Fruit fly (Drosophila melanogaster) whole organism, embryonic: Measurements from ENCODE around the gene CG16758.

Experiments used
- Adf1 ChIP-seq: fragments of 200-800 bp; sonication (Bioruptor generic); IDR thresholded peaks from 2 replicates; pipeline ENCODE4 v1.3.6; 2022; ENCODE audit warnings: missing biosample characterization, missing genetic modification characterization
- Blimp-1 ChIP-seq: fragments of 200-800 bp; sonication (Bioruptor generic); optimal IDR thresholded peaks from 3 replicates; lab custom pipeline; 2018; ENCODE audit warnings: missing biosample characterization, missing genetic modification characterization, mild to moderate bottlenecking, moderate library complexity, missing genetic modification reagents
- CG10979 ChIP-seq: fragments of 200-800 bp; sonication (Bioruptor generic); optimal IDR thresholded peaks from 2 replicates; lab custom pipeline; 2018; ENCODE audit warnings: missing biosample characterization, mild to moderate bottlenecking, missing genetic modification characterization, moderate library complexity
- CG12071 ChIP-seq: fragments of 200-800 bp; sonication (Bioruptor generic); optimal IDR thresholded peaks from 3 replicates; lab custom pipeline; 2018; ENCODE audit warnings: missing biosample characterization, mild to moderate bottlenecking, missing genetic modification characterization
- CG13424 ChIP-seq: fragments of 200-800 bp; sonication (Bioruptor generic); optimal IDR thresholded peaks from 2 replicates; lab custom pipeline; 2019; ENCODE audit warnings: missing biosample characterization, mild to moderate bottlenecking, missing genetic modification characterization, moderate library complexity
- CG14441 ChIP-seq: fragments of 200-800 bp; sonication (Bioruptor generic); IDR thresholded peaks from 2 replicates; pipeline ENCODE4 v1.3.6; 2022; ENCODE audit warnings: missing biosample characterization, missing genetic modification characterization
- CG15514 ChIP-seq: fragments of 200-800 bp; sonication (Bioruptor generic); optimal IDR thresholded peaks from 3 replicates; lab custom pipeline; 2017; ENCODE audit warnings: missing biosample characterization, missing genetic modification characterization, mild to moderate bottlenecking, moderate library complexity, missing genetic modification reagents
- CG17829 ChIP-seq: fragments of 200-800 bp; optimal IDR thresholded peaks from 2 replicates; lab custom pipeline; 2019; ENCODE audit warnings: missing biosample characterization, mild to moderate bottlenecking, missing genetic modification characterization, moderate library complexity
- CG1832 ChIP-seq: fragments of 200-800 bp; sonication (Bioruptor generic); optimal IDR thresholded peaks from 2 replicates; lab custom pipeline; 2017; ENCODE audit warnings: missing biosample characterization, mild to moderate bottlenecking, missing genetic modification characterization, inconsistent platforms
- CG31224 ChIP-seq: fragments of 200-800 bp; sonication (Bioruptor generic); IDR thresholded peaks from 2 replicates; pipeline ENCODE4 v1.3.6; 2022; ENCODE audit warnings: missing biosample characterization, missing genetic modification characterization
- CG4820 ChIP-seq: fragments of 200-800 bp; sonication (Bioruptor generic); optimal IDR thresholded peaks from 3 replicates; lab custom pipeline; 2016; ENCODE audit warnings: missing biosample characterization, missing genetic modification characterization
- CG4854 ChIP-seq: fragments of 200-800 bp; sonication (Bioruptor generic); optimal IDR thresholded peaks from 2 replicates; lab custom pipeline; 2016; ENCODE audit warnings: missing biosample characterization, missing genetic modification characterization, inconsistent platforms
- CG7271 ChIP-seq: fragments of 200-800 bp; sonication (Bioruptor generic); optimal IDR thresholded peaks from 2 replicates; lab custom pipeline; 2018; ENCODE audit warnings: missing biosample characterization, mild to moderate bottlenecking, missing genetic modification characterization, moderate library complexity
- CG7839 ChIP-seq: fragments of 200-800 bp; sonication (Bioruptor generic); optimal IDR thresholded peaks from 3 replicates; lab custom pipeline; 2018; ENCODE audit warnings: missing biosample characterization, mild to moderate bottlenecking, missing genetic modification characterization, moderate library complexity
- CG8359 ChIP-seq: fragments of 200-800 bp; sonication (Bioruptor generic); optimal IDR thresholded peaks from 2 replicates; lab custom pipeline; 2017; ENCODE audit warnings: missing biosample characterization, mild to moderate bottlenecking, missing genetic modification characterization, borderline replicate concordance
- Lim3 ChIP-seq: fragments of 200-800 bp; sonication (Bioruptor generic); IDR thresholded peaks from 2 replicates; pipeline ENCODE4 v1.3.6; 2022; ENCODE audit warnings: missing biosample characterization, missing genetic modification characterization
- Myb ChIP-seq: fragments of 200-800 bp; sonication (Bioruptor generic); optimal IDR thresholded peaks from 2 replicates; lab custom pipeline; 2016; ENCODE audit warnings: missing biosample characterization, missing genetic modification characterization
- Oaz ChIP-seq: fragments of 200-800 bp; sonication (Bioruptor generic); IDR thresholded peaks from 2 replicates; pipeline ENCODE4 v1.3.6; 2022; ENCODE audit warnings: missing biosample characterization, missing genetic modification characterization
- Ptx1 ChIP-seq: fragments of 200-800 bp; sonication (Bioruptor generic); IDR thresholded peaks from 2 replicates; pipeline ENCODE4 v1.3.6; 2022; ENCODE audit warnings: missing biosample characterization, missing genetic modification characterization
- Side ChIP-seq: fragments of 200-800 bp; sonication (Bioruptor generic); optimal IDR thresholded peaks from 2 replicates; lab custom pipeline; 2016; ENCODE audit warnings: missing biosample characterization, missing genetic modification characterization
- Sox100B ChIP-seq: fragments of 200-800 bp; sonication (Bioruptor generic); optimal IDR thresholded peaks from 3 replicates; lab custom pipeline; 2018; ENCODE audit warnings: missing biosample characterization, mild to moderate bottlenecking, missing genetic modification characterization
- Sry-β ChIP-seq: fragments of 200-800 bp; sonication (Bioruptor generic); optimal IDR thresholded peaks from 2 replicates; lab custom pipeline; 2018; ENCODE audit warnings: missing biosample characterization, mild to moderate bottlenecking, missing genetic modification characterization, moderate library complexity
- Sry-δ ChIP-seq: fragments of 200-800 bp; sonication (Bioruptor generic); optimal IDR thresholded peaks from 2 replicates; lab custom pipeline; 2016; ENCODE audit warnings: missing biosample characterization, missing genetic modification characterization
- Taf1 ChIP-seq: fragments of 200-800 bp; sonication (Bioruptor generic); IDR thresholded peaks from 2 replicates; pipeline ENCODE4 v1.3.6; 2022; ENCODE audit warnings: missing biosample characterization, missing genetic modification characterization
- Xbp1 ChIP-seq: fragments of 200-800 bp; sonication (Bioruptor generic); optimal IDR thresholded peaks from 3 replicates; lab custom pipeline; 2016; ENCODE audit warnings: missing biosample characterization, mild to moderate bottlenecking, missing genetic modification characterization
- ase ChIP-seq: fragments of 200-800 bp; sonication (Bioruptor generic); IDR thresholded peaks from 3 replicates; pipeline ENCODE4 v1.3.6; 2022; ENCODE audit warnings: missing biosample characterization, missing genetic modification characterization
- az2 ChIP-seq: fragments of 200-800 bp; sonication (Bioruptor generic); optimal IDR thresholded peaks from 3 replicates; lab custom pipeline; 2016; ENCODE audit warnings: missing biosample characterization, missing genetic modification characterization
- cg ChIP-seq: fragments of 200-800 bp; sonication (Bioruptor generic); optimal IDR thresholded peaks from 3 replicates; lab custom pipeline; 2019; ENCODE audit warnings: missing biosample characterization, mild to moderate bottlenecking, missing genetic modification characterization, moderate library complexity
- chif ChIP-seq, 2 experiments: fragments of 200-800 bp; sonication (Bioruptor generic); optimal IDR thresholded peaks; 3 replicates each; lab custom pipeline; 2016; ENCODE audit warnings: missing biosample characterization in 2 of 2, missing genetic modification characterization in 2 of 2
- dimm ChIP-seq: fragments of 200-800 bp; sonication (Bioruptor generic); IDR thresholded peaks from 2 replicates; pipeline ENCODE4 v1.3.6; 2022; ENCODE audit warnings: missing biosample characterization, missing genetic modification characterization
- grau ChIP-seq: fragments of 200-800 bp; optimal IDR thresholded peaks from 3 replicates; lab custom pipeline; 2019; ENCODE audit warnings: missing biosample characterization, mild to moderate bottlenecking, missing genetic modification characterization, moderate library complexity
- gro ChIP-seq: fragments of 200-800 bp; sonication (Bioruptor generic); optimal IDR thresholded peaks from 2 replicates; lab custom pipeline; 2016; ENCODE audit warnings: missing biosample characterization, missing genetic modification characterization
- gt ChIP-seq: fragments of 200-800 bp; sonication (Bioruptor generic); IDR thresholded peaks from 2 replicates; pipeline ENCODE4 v1.3.6; 2022; ENCODE audit warnings: missing biosample characterization, missing genetic modification characterization
- h ChIP-seq: fragments of >200 bp; optimal IDR thresholded peaks from 2 replicates; lab custom pipeline; 2017
- hb ChIP-seq: fragments of 200-800 bp; sonication (Bioruptor generic); IDR thresholded peaks from 3 replicates; pipeline ENCODE4 v1.3.6; 2022; ENCODE audit warnings: missing biosample characterization, missing genetic modification characterization; ENCODE audit not compliant: partially characterized antibody
- hkb ChIP-seq, 2 experiments: fragments of 200-800 bp in 1 of 2; fragments of >200 bp in 1 of 2; sonication (Bioruptor generic) in 1 of 2; IDR thresholded peaks in 1 of 2; optimal IDR thresholded peaks in 1 of 2; 2 replicates each; pipeline versions ENCODE4 v1.3.6 to Lab custom; 2017 to 2022; ENCODE audit warnings: missing biosample characterization in 1 of 2, missing genetic modification characterization in 1 of 2
- ken ChIP-seq: fragments of 200-800 bp; sonication (Bioruptor generic); IDR thresholded peaks from 3 replicates; pipeline ENCODE4 v1.3.6; 2022; ENCODE audit warnings: missing biosample characterization, missing genetic modification characterization
- kni ChIP-seq: fragments of 200-800 bp; sonication (Bioruptor generic); optimal IDR thresholded peaks from 3 replicates; lab custom pipeline; 2017; ENCODE audit warnings: mild to moderate bottlenecking, missing biosample characterization, missing genetic modification reagents, missing genetic modification characterization
- lilli ChIP-seq: fragments of 200-800 bp; sonication (Bioruptor generic); optimal IDR thresholded peaks from 3 replicates; lab custom pipeline; 2016; ENCODE audit warnings: missing biosample characterization, missing genetic modification characterization
- mam ChIP-seq: fragments of 200-800 bp; sonication (Bioruptor generic); optimal IDR thresholded peaks from 3 replicates; lab custom pipeline; 2016; ENCODE audit warnings: missing biosample characterization, missing genetic modification characterization
- nmo ChIP-seq: fragments of 200-800 bp; sonication (Bioruptor generic); optimal IDR thresholded peaks from 2 replicates; lab custom pipeline; 2018; ENCODE audit warnings: missing biosample characterization, mild to moderate bottlenecking, missing genetic modification characterization, moderate library complexity
- nom ChIP-seq: fragments of 200-800 bp; sonication (Bioruptor generic); optimal IDR thresholded peaks from 2 replicates; lab custom pipeline; 2017; ENCODE audit warnings: missing biosample characterization, missing genetic modification characterization, mild to moderate bottlenecking, moderate library complexity, missing genetic modification reagents
- odd ChIP-seq: fragments of 200-800 bp; sonication (Bioruptor generic); optimal IDR thresholded peaks from 2 replicates; lab custom pipeline; 2017; ENCODE audit warnings: missing biosample characterization, mild to moderate bottlenecking, missing genetic modification characterization
- pfk ChIP-seq: fragments of 200-800 bp; sonication (Bioruptor generic); optimal IDR thresholded peaks from 2 replicates; lab custom pipeline; 2018; ENCODE audit warnings: missing biosample characterization, mild to moderate bottlenecking, missing genetic modification characterization, moderate library complexity
- run ChIP-seq: fragments of 200-800 bp; sonication (Bioruptor generic); optimal IDR thresholded peaks from 3 replicates; lab custom pipeline; 2018; ENCODE audit warnings: missing biosample characterization, mild to moderate bottlenecking, missing genetic modification characterization
- sc ChIP-seq, 3 experiments: fragments of >200 bp in 2 of 3; fragments of 200-800 bp in 1 of 3; sonication (Bioruptor generic) in 1 of 3; optimal IDR thresholded peaks; 2 replicates in 2 of 3; 3 replicates in 1 of 3; lab custom pipeline; 2017; ENCODE audit warnings: mild to moderate bottlenecking in 1 of 3, missing biosample characterization in 1 of 3, missing genetic modification characterization in 1 of 3, missing genetic modification reagents in 1 of 3
- schlank ChIP-seq: fragments of 200-800 bp; sonication (Bioruptor generic); optimal IDR thresholded peaks from 2 replicates; lab custom pipeline; 2018; ENCODE audit warnings: missing biosample characterization, mild to moderate bottlenecking, missing genetic modification characterization
- seq ChIP-seq: fragments of 200-800 bp; sonication (Bioruptor generic); IDR thresholded peaks from 2 replicates; pipeline ENCODE4 v1.3.6; 2022; ENCODE audit warnings: missing biosample characterization, missing genetic modification characterization
- sna ChIP-seq: fragments of 200-800 bp; sonication (Bioruptor generic); IDR thresholded peaks from 2 replicates; pipeline ENCODE4 v1.3.6; 2022; ENCODE audit warnings: missing biosample characterization, missing genetic modification characterization; ENCODE audit not compliant: partially characterized antibody
- tio ChIP-seq: fragments of 200-800 bp; sonication (Bioruptor generic); optimal IDR thresholded peaks from 2 replicates; lab custom pipeline; 2017; ENCODE audit warnings: missing biosample characterization, missing genetic modification characterization, inconsistent platforms
- yki ChIP-seq: fragments of >200 bp; optimal IDR thresholded peaks from 3 replicates; lab custom pipeline; 2018

Gene CG16758

DNA sequence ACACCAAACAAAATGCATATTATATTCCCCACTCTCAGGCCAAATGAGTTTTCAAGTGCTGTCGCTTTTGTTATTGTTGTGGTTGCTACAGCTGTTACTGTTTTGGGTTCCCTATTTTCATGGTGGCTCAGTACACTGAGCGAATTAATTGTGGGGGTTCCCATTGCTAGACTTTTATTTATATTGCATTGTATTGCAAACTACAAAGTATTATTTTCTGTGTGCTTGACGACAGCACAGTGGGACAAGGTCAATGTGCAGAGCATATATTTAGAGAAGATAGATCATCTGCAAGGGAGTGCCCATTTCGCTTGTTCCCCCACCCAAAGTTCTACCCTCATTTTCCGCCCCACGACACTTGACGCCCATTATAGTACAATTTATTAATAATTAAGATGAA, 16.9 kb downstream of the CG16758 start (continued):
- TF ChIP-seq CG13424 (no peak), CG4854 (no peak), az2 (GFP tag; lab: Kevin White, UChicago) (no peak), Taf1 (GFP tag; lab: Robert Waterston, UW) (no peak), hb (GFP tag; lab: Robert Waterston, UW) (no peak), Sry-β (GFP tag; lab: Kevin White, UChicago) (no peak), kni (no peak), CG17829 (tag; lab: Kevin White, UChicago) (no peak), sna (GFP tag; lab: Robert Waterston, UW) (no peak), nom (GFP tag; lab: Kevin White, UChicago) (peak; percentile 1), CG4820 (GFP tag; lab: Kevin White, UChicago) (no peak), CG12071 (no peak), cg (GFP tag; lab: Kevin White, UChicago) (no peak), gro (GFP tag; lab: Kevin White, UChicago) (no peak), chif (GFP tag; optimal IDR thresholded peaks at IDR 0.05; lab: Kevin White, UChicago) (peak in 1 of 2 experiments; percentile 15), Sry-δ (GFP tag; lab: Kevin White, UChicago) (no peak), Adf1 (GFP tag; lab: Robert Waterston, UW) (no peak), Side (GFP tag; lab: Kevin White, UChicago) (no peak), schlank (tag; lab: Kevin White, UChicago) (no peak), gt (GFP tag; lab: Robert Waterston, UW) (no peak), odd (no peak), CG31224 (GFP tag; lab: Robert Waterston, UW) (no peak), Oaz (GFP tag; lab: Robert Waterston, UW) (no peak), Myb (GFP tag; lab: Kevin White, UChicago) (no peak), sc (optimal IDR thresholded peaks at IDR 0.05; lab: Kevin White, UChicago) (no peak), sc (GFP tag; optimal IDR thresholded peaks at IDR 0.05; lab: Kevin White, UChicago) (no peak), grau (tag; lab: Kevin White, UChicago) (no peak), hkb (optimal IDR thresholded peaks at IDR 0.05; lab: Kevin White, UChicago) (no peak), hkb (GFP tag; IDR thresholded peaks at IDR 0.05; lab: Robert Waterston, UW) (0 out of 2 replicates have a peak, but pooled peaks have one; percentile 30), dimm (GFP tag; lab: Robert Waterston, UW) (no peak), CG7271 (tag; lab: Kevin White, UChicago) (no peak), tio (GFP tag; lab: Kevin White, UChicago) (no peak), Sox100B (GFP tag; lab: Kevin White, UChicago) (peak; percentile 8), lilli (no peak), CG15514 (no peak), CG8359 (no peak), ase (no peak), nmo (peak; percentile 24), h (lab: Kevin White, UChicago) (no peak), yki (lab: Kevin White, UChicago) (no peak), mam (GFP tag; lab: Kevin White, UChicago) (no peak), Ptx1 (GFP tag; lab: Robert Waterston, UW) (no peak), CG14441 (GFP tag; lab: Robert Waterston, UW) (no peak), ken (GFP tag; lab: Robert Waterston, UW) (0 out of 3 replicates have a peak, but pooled peaks have one; percentile 8), run (tag; lab: Kevin White, UChicago) (no peak), CG7839 (tag; lab: Kevin White, UChicago) (peak; percentile 22), CG10979 (peak; percentile 17), Blimp-1 (peak; percentile 38), CG1832 (GFP tag; lab: Kevin White, UChicago) (no peak), seq (GFP tag; lab: Robert Waterston, UW) (no peak), pfk (no peak), Lim3 (GFP tag; lab: Robert Waterston, UW) (no peak), Xbp1 (peak; percentile 10)
